Fruit fly (Drosophila melanogaster) whole organism, adult: ENCODE data around the gene fid.

Experiments used
- CG1620 ChIP-seq: fragments of 200-800 bp; sonication (Bioruptor generic); optimal IDR thresholded peaks from 2 replicates; lab custom pipeline; 2016; ENCODE audit warnings: missing biosample characterization, missing genetic modification characterization
- bab1 ChIP-seq: fragments of 200-800 bp; sonication (Bioruptor generic); optimal IDR thresholded peaks from 3 replicates; lab custom pipeline; 2019; ENCODE audit warnings: missing biosample characterization, mild to moderate bottlenecking, missing genetic modification characterization, moderate library complexity
- ovo ChIP-seq: fragments of 200-800 bp; sonication (Bioruptor generic); optimal IDR thresholded peaks from 2 replicates; lab custom pipeline; 2016; ENCODE audit warnings: missing biosample characterization, missing genetic modification characterization

dm6 chr3R:26014262-26014833, 44.5 kb downstream of the fid start, which contains the start of gene Kaz-m1:
- TF ChIP-seq CG1620 (GFP tag; lab: Kevin White, UChicago): no peak
- TF ChIP-seq ovo (GFP tag; lab: Kevin White, UChicago): no peak
- no peak for TF ChIP-seq bab1 (GFP tag; lab: Kevin White, UChicago)
